Worm (Caenorhabditis elegans): ENCODE results near the gene rpia-1.

DNA sequence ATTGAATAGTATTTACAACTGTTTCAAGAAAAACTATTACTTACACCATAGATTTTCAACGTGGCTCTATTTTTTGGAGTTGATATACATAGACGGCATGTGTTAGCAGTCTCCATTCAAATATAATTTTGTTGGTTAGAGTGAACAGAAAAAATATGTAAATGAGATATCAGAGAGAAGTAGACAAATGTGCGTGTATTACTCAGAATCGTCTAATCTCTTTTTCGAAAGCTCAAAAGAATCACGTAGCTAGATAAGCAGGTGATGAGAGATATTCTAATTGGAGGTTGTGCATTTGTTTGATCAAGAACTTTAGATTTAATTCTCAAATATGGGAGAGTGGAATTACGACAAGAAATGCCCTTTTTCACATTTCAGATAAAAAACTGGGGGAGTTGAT, 32.4 kb upstream of the rpia-1 start, which contains the start of gene ZK418.10:
- TF ChIP-seq lin-39 (tag; optimal IDR thresholded peaks at IDR 0.05) (no peak), tbx-2 (tag; optimal IDR thresholded peaks at IDR 0.05) (no peak), lin-13 (GFP tag; optimal IDR thresholded peaks at IDR 0.05) (no peak), elt-2 (tag; optimal IDR thresholded peaks at IDR 0.05) (no peak), skn-1 (tag; optimal IDR thresholded peaks at IDR 0.05) (no peak), ceh-82 (tag; optimal IDR thresholded peaks at IDR 0.05) (no peak), alr-1 (tag; optimal IDR thresholded peaks at IDR 0.05; ENCODE audit: borderline replicate concordance) (no peak), unc-62 (GFP tag; optimal IDR thresholded peaks at IDR 0.05) (no peak), ama-1 (optimal IDR thresholded peaks at IDR 0.05) (no peak), nhr-237 (tag; optimal IDR thresholded peaks at IDR 0.05) (no peak), nhr-12 (tag; optimal IDR thresholded peaks at IDR 0.05) (no peak), isw-1 (GFP tag; IDR thresholded peaks at IDR 0.05) (no peak), nhr-77 (tag; optimal IDR thresholded peaks at IDR 0.05) (no peak)
